Fruit fly (Drosophila melanogaster): ENCODE data around the gene CG15209.

dm6 chrX:10822678-10823440, 19.1 kb upstream of the CG15209 start:
- TF ChIP-seq fd85E (GFP tag; optimal IDR thresholded peaks at IDR 0.05) = no peak
- no peak for TF ChIP-seq Smox (GFP tag; optimal IDR thresholded peaks at IDR 0.05)
